In genomic region chr3R:10415923-10416322, dm6 we compare ENCODE assay signal across 1 fruit fly cellular context.
TF ChIP-seq lines count a peak whose summit lies in the region.

Gene CG6345 (minus strand): TSS chr3R:10416046.

TF ChIP-seq in whole organism, embryonic, 481 proteins besides CTCF, POLR2A, EP300 and RAD21 (continued from another document):
- peak; percentile 57 for TF ChIP-seq TFAM (GFP tag; optimal IDR thresholded peaks at IDR 0.05; lab: Kevin White, UChicago)
- peak; percentile 65 for TF ChIP-seq CG9817 (tag; optimal IDR thresholded peaks at IDR 0.05; lab: Kevin White, UChicago)
- peak; percentile 69 for TF ChIP-seq CG13123 (GFP tag; optimal IDR thresholded peaks at IDR 0.05; lab: Kevin White, UChicago)
- peak; percentile 54; the same call in 1 of the 2 replicates for TF ChIP-seq gsb (GFP tag; IDR thresholded peaks at IDR 0.05; lab: Robert Waterston, UW)
- TF ChIP-seq ab (GFP tag; optimal IDR thresholded peaks at IDR 0.05; lab: Kevin White, UChicago): no peak
- TF ChIP-seq CG17568 (GFP tag; optimal IDR thresholded peaks at IDR 0.05; lab: Kevin White, UChicago): no peak
- TF ChIP-seq Sry-δ (GFP tag; optimal IDR thresholded peaks at IDR 0.05; lab: Kevin White, UChicago): peak; percentile 55
- peak; percentile 89 for TF ChIP-seq CG10431 (GFP tag; optimal IDR thresholded peaks at IDR 0.05; lab: Kevin White, UChicago)
- TF ChIP-seq E2f1 (GFP tag; IDR thresholded peaks at IDR 0.05; lab: Robert Waterston, UW): peak; percentile 67
- no peak for TF ChIP-seq Dll (GFP tag; IDR thresholded peaks at IDR 0.05; lab: Robert Waterston, UW; ENCODE audit: partially characterized antibody)
- TF ChIP-seq trh (GFP tag; optimal IDR thresholded peaks at IDR 0.05; lab: Kevin White, UChicago): peak; percentile 41
- no peak for TF ChIP-seq CG6791 (GFP tag; IDR thresholded peaks at IDR 0.05; lab: Robert Waterston, UW; ENCODE audit: partially characterized antibody)
- TF ChIP-seq Adf1 (GFP tag; IDR thresholded peaks at IDR 0.05; lab: Robert Waterston, UW): peak; percentile 22; the same call in 1 of the 2 replicates
- peak; percentile 67; the same call in 1 of the 3 replicates for TF ChIP-seq ken (GFP tag; IDR thresholded peaks at IDR 0.05; lab: Robert Waterston, UW)
- peak; percentile 79 for TF ChIP-seq dmrt99B (tag; optimal IDR thresholded peaks at IDR 0.05; lab: Kevin White, UChicago)
- peak; percentile 64 for TF ChIP-seq Nf-YB (GFP tag; optimal IDR thresholded peaks at IDR 0.05; lab: Kevin White, UChicago)
- peak; percentile 23; the same call in 1 of the 2 replicates for TF ChIP-seq danr (GFP tag; IDR thresholded peaks at IDR 0.05; lab: Robert Waterston, UW)
- TF ChIP-seq CG30403 (GFP tag; optimal IDR thresholded peaks at IDR 0.05; lab: Kevin White, UChicago): peak; percentile 76
- TF ChIP-seq CG11696 (GFP tag; IDR thresholded peaks at IDR 0.05; lab: Robert Waterston, UW): peak; percentile 42; the same call in 1 of the 2 replicates
- no peak for TF ChIP-seq luna (GFP tag; optimal IDR thresholded peaks at IDR 0.05; lab: Kevin White, UChicago)
- TF ChIP-seq CG10321 (GFP tag; IDR thresholded peaks at IDR 0.05; lab: Robert Waterston, UW): peak; percentile 48; the same call in 1 of the 2 replicates
- TF ChIP-seq Dip3 (GFP tag; optimal IDR thresholded peaks at IDR 0.05; lab: Kevin White, UChicago): peak; percentile 56
- TF ChIP-seq CG3407 (GFP tag; optimal IDR thresholded peaks at IDR 0.05; lab: Kevin White, UChicago): peak; percentile 80
- TF ChIP-seq Oaz (GFP tag; IDR thresholded peaks at IDR 0.05; lab: Robert Waterston, UW): 0 out of 2 replicates have a peak, but pooled peaks have one; percentile 31
- TF ChIP-seq Bgb (GFP tag; IDR thresholded peaks at IDR 0.05; lab: Robert Waterston, UW; ENCODE audit: partially characterized antibody): no peak
- TF ChIP-seq ranshi (GFP tag; IDR thresholded peaks at IDR 0.05; lab: Robert Waterston, UW): peak; percentile 81
- peak; percentile 66 for TF ChIP-seq jumu (GFP tag; optimal IDR thresholded peaks at IDR 0.05; lab: Kevin White, UChicago)
- no peak for TF ChIP-seq CG11560 (tag; IDR thresholded peaks at IDR 0.05; lab: Robert Waterston, UW)
- peak; percentile 55 for TF ChIP-seq CG10274 (GFP tag; optimal IDR thresholded peaks at IDR 0.05; lab: Kevin White, UChicago)
- TF ChIP-seq CG17802 (tag; optimal IDR thresholded peaks at IDR 0.05; lab: Kevin White, UChicago): peak; percentile 79
- no peak for TF ChIP-seq Lim3 (GFP tag; IDR thresholded peaks at IDR 0.05; lab: Robert Waterston, UW)
- no peak for TF ChIP-seq CG6175 (GFP tag; IDR thresholded peaks at IDR 0.05; lab: Robert Waterston, UW)
- peak; percentile 84 for TF ChIP-seq en (GFP tag; optimal IDR thresholded peaks at IDR 0.05; lab: Kevin White, UChicago)
- TF ChIP-seq Sin3A (optimal IDR thresholded peaks at IDR 0.05; lab: Kevin White, UChicago): no peak
- TF ChIP-seq maf-S (GFP tag; optimal IDR thresholded peaks at IDR 0.05; lab: Kevin White, UChicago): peak; percentile 70
- peak; percentile 80 for TF ChIP-seq Sox102F (GFP tag; optimal IDR thresholded peaks at IDR 0.05; lab: Kevin White, UChicago)
- peak; percentile 85 for TF ChIP-seq CG18764 (GFP tag; optimal IDR thresholded peaks at IDR 0.05; lab: Kevin White, UChicago)
- peak; percentile 77 for TF ChIP-seq H15 (GFP tag; IDR thresholded peaks at IDR 0.05; lab: Robert Waterston, UW)
- TF ChIP-seq CG7928 (GFP tag; optimal IDR thresholded peaks at IDR 0.05; lab: Kevin White, UChicago): peak; percentile 94
- peak; percentile 70 for TF ChIP-seq bab2 (GFP tag; optimal IDR thresholded peaks at IDR 0.05; lab: Kevin White, UChicago)
